Worm (Caenorhabditis elegans) whole organism, L2 larva: ENCODE results near the gene pro-1.

Source experiments
- C34F6.9 ChIP-seq: fragments of 150-350 bp; optimal IDR thresholded peaks from 2 replicates; lab custom pipeline; 2014; ENCODE audit warnings: missing biosample characterization, missing genetic modification characterization
- ama-1 ChIP-seq: fragments of 150-350 bp; optimal IDR thresholded peaks from 2 replicates; lab custom pipeline; 2018; ENCODE audit warnings: inconsistent platforms
- ceh-82 ChIP-seq: fragments of 150-350 bp; optimal IDR thresholded peaks from 2 replicates; lab custom pipeline; 2014; ENCODE audit warnings: missing biosample characterization, missing genetic modification characterization
- egl-27 ChIP-seq: sonication (generic microtip); optimal IDR thresholded peaks from 3 replicates; lab custom pipeline; 2017; ENCODE audit warnings: missing biosample characterization, missing genetic modification reagents, missing genetic modification characterization
- lin-39 ChIP-seq: fragments of 150-350 bp; optimal IDR thresholded peaks from 2 replicates; lab custom pipeline; 2014; ENCODE audit warnings: missing biosample characterization, missing genetic modification reagents, missing genetic modification characterization
- nhr-11 ChIP-seq: fragments of 150-350 bp; optimal IDR thresholded peaks from 2 replicates; lab custom pipeline; 2014; ENCODE audit warnings: missing biosample characterization, missing genetic modification characterization
- nhr-25 ChIP-seq: fragments of 150-350 bp; sonication (generic microtip); optimal IDR thresholded peaks from 3 replicates; lab custom pipeline; 2014; ENCODE audit warnings: missing biosample characterization, missing genetic modification characterization
- peb-1 ChIP-seq: fragments of 150-350 bp; optimal IDR thresholded peaks from 2 replicates; lab custom pipeline; 2014; ENCODE audit warnings: missing biosample characterization, missing genetic modification characterization
- zag-1 ChIP-seq: fragments of 150-350 bp; optimal IDR thresholded peaks from 2 replicates; lab custom pipeline; 2014; ENCODE audit warnings: missing biosample characterization, missing genetic modification characterization
- ztf-4 ChIP-seq: fragments of 150-350 bp; optimal IDR thresholded peaks from 2 replicates; lab custom pipeline; 2014; ENCODE audit warnings: missing biosample characterization, missing genetic modification characterization

DNA sequence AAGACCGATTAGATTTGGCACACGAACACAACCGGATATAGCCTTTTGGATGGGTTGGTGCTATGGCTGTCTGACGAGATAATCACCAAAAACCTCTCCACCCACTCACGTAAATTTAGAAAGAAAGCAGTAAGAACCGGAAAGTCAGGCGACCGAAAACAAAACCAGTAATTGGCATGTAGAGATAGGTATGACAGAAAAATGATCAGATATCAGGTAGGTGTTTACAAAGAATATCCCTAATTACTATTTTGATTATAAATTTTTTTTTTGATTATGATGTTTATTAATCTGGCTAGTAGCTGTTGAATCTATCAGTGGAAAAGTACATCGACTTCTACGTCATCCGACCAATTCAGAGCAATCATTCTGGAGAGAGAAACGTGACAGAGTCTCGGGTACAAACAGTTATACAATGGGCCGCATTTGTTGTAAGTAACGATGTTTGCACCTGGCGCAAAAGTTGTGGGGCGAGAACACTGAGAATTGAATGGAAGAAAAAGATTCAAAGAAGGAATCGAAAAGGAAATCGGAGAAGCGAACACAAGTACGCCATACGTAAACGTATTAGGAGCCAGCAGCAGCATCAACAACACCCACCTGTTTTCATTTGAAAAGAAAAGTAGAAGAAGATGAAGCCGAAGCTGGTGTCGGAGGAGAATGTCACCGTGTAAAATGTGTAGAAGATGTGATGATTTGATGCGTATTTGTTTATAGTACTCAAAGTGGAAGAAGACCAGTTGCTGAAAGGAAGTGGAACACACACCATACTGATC is 9.3 kb upstream of the pro-1 start:
- TF ChIP-seq peb-1 (tag; lab: Kevin White, UChicago) = no peak
- TF ChIP-seq egl-27 (tag; lab: Kevin White, UChicago) = no peak
- no peak for TF ChIP-seq C34F6.9 (tag; lab: Kevin White, UChicago)
- no peak for TF ChIP-seq ceh-82 (tag; lab: Kevin White, UChicago)
- TF ChIP-seq nhr-11 (tag; lab: Kevin White, UChicago) = peak; percentile 47
- TF ChIP-seq lin-39 (tag; lab: Kevin White, UChicago) = no peak
- no peak for TF ChIP-seq zag-1 (tag; lab: Kevin White, UChicago)
- TF ChIP-seq nhr-25 (tag; lab: Kevin White, UChicago) = peak; percentile 58
- TF ChIP-seq ama-1 (lab: Kevin White, UChicago) = no peak
- TF ChIP-seq ztf-4 = no peak
